Fruit fly (Drosophila melanogaster): ENCODE measurements around the gene CG33645.
A peak's percentile ranks its signal among the peaks of the same experiment; 100 is the strongest.

Gene CG33645

DNA sequence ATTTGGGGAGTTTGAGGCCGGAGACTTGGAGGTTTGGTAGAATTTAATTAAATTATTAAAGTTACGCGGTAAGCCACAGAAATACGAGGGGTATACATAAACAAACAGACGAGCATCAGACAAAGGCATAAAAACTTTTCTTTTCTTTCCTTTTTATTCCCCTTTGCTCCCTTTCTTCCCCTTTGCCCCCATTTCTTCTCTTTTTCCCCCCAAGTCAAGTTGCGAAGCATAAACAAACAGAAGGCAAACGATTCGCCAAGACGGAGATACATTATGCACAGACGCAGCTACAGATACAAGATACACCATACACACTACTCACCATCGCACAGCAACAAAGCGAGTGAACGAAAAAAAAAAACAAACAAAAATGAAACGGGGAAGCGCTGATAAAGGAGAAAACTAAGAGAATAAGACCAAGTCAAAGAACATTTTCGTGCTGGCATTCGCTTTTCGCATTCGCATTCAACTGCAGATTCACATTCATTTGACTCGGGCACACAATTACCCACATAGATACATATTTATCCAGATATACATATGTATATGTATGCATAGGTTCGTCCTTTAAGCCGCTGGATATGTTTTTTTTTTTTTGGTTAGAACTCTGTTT, 22.0 kb downstream of the CG33645 start:
- no peak for TF ChIP-seq CG17801 (GFP tag; optimal IDR thresholded peaks at IDR 0.05; ENCODE audit: partially characterized antibody)

DNA sequence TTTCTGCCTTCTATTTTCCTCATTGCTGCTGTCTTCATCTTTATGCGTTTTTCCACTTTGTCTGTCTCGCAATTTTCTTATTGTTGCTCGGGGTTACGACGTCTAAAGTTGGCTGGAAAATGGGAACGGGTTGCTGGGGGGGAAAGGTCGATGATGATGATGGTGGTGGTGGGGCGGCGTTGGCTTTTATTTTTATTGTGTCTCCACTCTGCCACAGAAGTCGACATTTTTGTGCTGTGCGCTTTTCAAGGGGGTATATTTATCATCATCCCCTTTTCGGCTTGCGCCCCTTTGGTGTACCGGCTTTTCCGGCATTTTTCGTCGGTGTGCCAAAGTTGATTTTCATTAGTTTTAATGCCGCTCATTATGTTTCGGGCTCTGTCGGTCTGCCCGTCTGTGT, 22.8 kb downstream of the CG33645 start:
- TF ChIP-seq CG17801 (GFP tag; optimal IDR thresholded peaks at IDR 0.05; ENCODE audit: partially characterized antibody), result no peak

DNA sequence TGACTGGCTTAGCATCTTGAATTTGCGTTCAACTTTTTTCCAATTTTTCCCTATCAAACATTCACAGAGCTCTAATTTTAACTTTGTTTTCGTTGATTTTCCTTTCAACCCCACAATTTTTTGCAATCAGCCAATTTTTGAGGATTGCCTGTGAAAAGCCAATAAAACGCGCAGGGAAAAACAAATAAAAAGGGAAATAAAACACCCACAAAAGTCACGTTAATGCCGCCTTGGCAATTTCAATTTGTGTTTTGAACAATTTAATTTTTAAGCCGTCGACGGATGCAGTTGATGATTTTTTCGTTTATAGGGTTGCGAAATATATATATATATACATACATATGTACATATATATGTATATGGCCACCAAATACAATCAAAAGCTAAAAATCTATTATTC, 36.3 kb downstream of the CG33645 start:
- TF ChIP-seq CG17801 (GFP tag; optimal IDR thresholded peaks at IDR 0.05; ENCODE audit: partially characterized antibody), result no peak

DNA sequence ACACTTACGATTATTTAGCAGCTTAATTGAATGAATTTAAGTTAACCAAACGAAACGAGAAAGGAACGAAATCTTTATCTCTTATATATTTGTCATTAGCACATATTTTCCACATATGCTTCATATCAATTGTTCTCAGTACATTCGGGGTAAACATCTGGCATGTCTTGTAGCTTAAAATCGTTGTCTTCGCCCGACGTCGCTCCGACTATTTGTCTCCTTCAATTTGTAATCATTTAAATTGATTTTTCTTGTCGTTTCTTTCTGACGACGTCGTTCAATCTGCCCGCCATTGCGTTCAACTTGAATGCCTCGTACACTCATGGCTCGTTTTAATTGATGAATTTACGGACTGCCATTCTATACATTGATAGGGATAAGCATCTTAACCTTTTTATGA, 37.4 kb downstream of the CG33645 start:
- TF ChIP-seq CG17801 (GFP tag; optimal IDR thresholded peaks at IDR 0.05; ENCODE audit: partially characterized antibody), result no peak

DNA sequence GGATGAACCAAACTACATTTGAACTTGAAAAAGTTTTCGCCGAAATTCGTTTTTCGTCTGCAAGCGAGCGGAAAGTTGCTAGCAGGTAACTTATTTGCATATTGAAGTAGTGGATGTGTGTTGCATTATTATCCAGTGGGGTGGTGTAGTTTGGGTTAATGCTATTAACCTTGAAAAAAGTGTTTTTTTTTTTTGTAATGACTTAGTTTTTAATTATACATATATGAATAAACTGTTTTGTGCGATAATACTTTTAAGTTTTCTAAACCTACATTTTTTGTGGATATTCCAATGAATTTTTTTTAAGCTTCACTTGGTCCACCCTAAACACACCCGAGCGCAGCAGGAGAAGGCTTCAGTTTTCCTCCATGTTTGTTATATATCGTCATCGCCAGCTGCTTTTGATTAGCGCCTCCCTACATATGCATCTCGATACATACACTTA, 38.4 kb downstream of the CG33645 start:
- peak; percentile 56 for TF ChIP-seq CG17801 (GFP tag; optimal IDR thresholded peaks at IDR 0.05; ENCODE audit: partially characterized antibody)

dm6 chr2L:13571791-13572451, 39.3 kb downstream of the CG33645 start:
- peak; percentile 54 for TF ChIP-seq CG17801 (GFP tag; optimal IDR thresholded peaks at IDR 0.05; ENCODE audit: partially characterized antibody)

Data from ovary, adult (tissue).